Worm (Caenorhabditis elegans): ENCODE data around the gene amph-1.

The amph-1 gene

ce11 chrIV:9667084-9667483 is 19.4 kb upstream of the amph-1 start:
- TF ChIP-seq lsy-2 (tag; optimal IDR thresholded peaks at IDR 0.05) (peak; percentile 27), ceh-39 (tag; optimal IDR thresholded peaks at IDR 0.05) (peak; percentile 24), elt-3 (tag; optimal IDR thresholded peaks at IDR 0.05) (peak; percentile 4), elt-1 (tag; optimal IDR thresholded peaks at IDR 0.05; ENCODE audit: borderline replicate concordance, insufficient read depth) (peak; percentile 78), unc-62 (GFP tag; optimal IDR thresholded peaks at IDR 0.05) (peak; percentile 40), hlh-1 (tag; optimal IDR thresholded peaks at IDR 0.05) (no peak), mls-2 (tag; optimal IDR thresholded peaks at IDR 0.05) (no peak), ztf-11 (tag; optimal IDR thresholded peaks at IDR 0.05) (no peak), nhr-237 (tag; optimal IDR thresholded peaks at IDR 0.05) (peak; percentile 53), pha-4 (tag; optimal IDR thresholded peaks at IDR 0.05) (peak; percentile 50)

- no peak for TF ChIP-seq nhr-28 (tag; optimal IDR thresholded peaks at IDR 0.05)
- no peak for TF ChIP-seq ceh-39 (tag; optimal IDR thresholded peaks at IDR 0.05)
- no peak for TF ChIP-seq nhr-76 (tag; optimal IDR thresholded peaks at IDR 0.05)
- TF ChIP-seq pha-4 (tag; optimal IDR thresholded peaks at IDR 0.05) = no peak
- TF ChIP-seq ces-1 (GFP tag; optimal IDR thresholded peaks at IDR 0.05) = peak; percentile 61
Observed at ce11 chrIV:9659999-9660398, 12.3 kb upstream of the amph-1 start.

DNA sequence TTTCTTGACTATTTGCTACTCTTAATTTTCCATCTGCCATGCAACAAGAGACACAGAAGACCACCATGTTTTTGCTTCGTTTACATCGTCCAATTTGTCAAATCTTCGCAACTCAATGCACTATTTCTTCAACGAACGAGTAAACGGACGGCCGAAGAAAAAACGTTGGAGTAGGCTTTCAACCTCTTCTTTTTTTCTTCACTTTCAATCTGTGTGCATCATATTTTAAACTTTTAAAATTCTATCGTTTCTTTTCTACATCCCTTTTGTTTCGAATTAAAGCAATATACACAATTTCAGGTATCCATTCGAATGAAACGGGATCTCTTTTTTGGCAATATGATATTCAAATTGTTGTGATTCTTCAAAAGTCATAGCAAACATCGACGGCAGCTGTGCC is 10.1 kb upstream of the amph-1 start, which contains the start of gene acc-1:
Gene acc-1 (plus strand): TSS at position 301 of the 400 bp plus-strand sequence.
- no peak for TF ChIP-seq nhr-237 (tag; optimal IDR thresholded peaks at IDR 0.05)

DNA sequence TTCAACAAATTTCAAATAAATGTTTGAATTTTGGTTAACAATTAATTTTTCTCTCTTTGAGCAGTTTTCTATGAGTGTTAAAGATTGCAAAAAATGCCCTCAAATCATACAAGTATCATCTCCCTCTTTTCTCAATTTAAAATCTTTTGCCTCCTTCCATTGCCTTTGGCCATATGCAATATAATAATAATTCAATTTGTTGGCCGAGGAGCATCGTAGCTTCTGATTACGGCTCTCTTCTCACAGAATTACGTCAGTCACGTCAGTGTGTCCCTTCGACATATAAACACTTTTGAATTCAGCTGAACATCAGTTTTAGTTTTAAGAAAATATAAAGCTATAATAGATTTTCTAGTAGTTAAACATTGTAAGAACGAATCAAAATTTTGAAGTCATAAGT is 7.9 kb upstream of the amph-1 start:
- TF ChIP-seq ces-1 (GFP tag; optimal IDR thresholded peaks at IDR 0.05) = peak; percentile 92
- no peak for TF ChIP-seq mab-5 (tag; optimal IDR thresholded peaks at IDR 0.05)
- TF ChIP-seq ceh-39 (tag; optimal IDR thresholded peaks at IDR 0.05) = no peak
- no peak for TF ChIP-seq nhr-2 (tag; optimal IDR thresholded peaks at IDR 0.05)
- TF ChIP-seq nhr-237 (tag; optimal IDR thresholded peaks at IDR 0.05) = no peak
- TF ChIP-seq blmp-1 (tag; optimal IDR thresholded peaks at IDR 0.05) = no peak
- no peak for TF ChIP-seq ham-2 (GFP tag; optimal IDR thresholded peaks at IDR 0.05)

DNA sequence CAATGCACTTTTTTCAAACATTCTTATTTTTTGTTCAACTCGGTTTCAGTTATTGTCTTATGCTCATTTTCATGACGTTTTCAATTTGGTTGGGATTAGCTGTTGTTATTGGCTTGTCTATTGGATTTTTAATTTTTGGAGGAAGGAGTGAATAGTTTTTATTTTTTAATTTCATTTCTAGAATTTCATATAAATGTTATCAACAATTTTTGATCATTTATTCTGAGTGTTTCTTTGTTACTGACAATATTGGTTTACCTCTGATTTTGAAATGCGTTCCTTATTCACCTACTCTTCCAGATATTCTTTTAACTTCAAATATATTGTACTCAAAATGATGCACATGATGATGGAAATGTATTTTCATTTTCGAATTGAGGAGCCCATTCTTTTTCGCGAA is 6.3 kb upstream of the amph-1 start, which contains the start of gene F58G6.7:
Gene F58G6.7 (plus strand): TSS at position 301 of the 400 bp plus-strand sequence.
- TF ChIP-seq elt-1 (tag; optimal IDR thresholded peaks at IDR 0.05; ENCODE audit: borderline replicate concordance, insufficient read depth) (no peak), mab-5 (tag; optimal IDR thresholded peaks at IDR 0.05) (no peak), elt-3 (tag; optimal IDR thresholded peaks at IDR 0.05) (no peak), lin-13 (tag; optimal IDR thresholded peaks at IDR 0.05) (no peak), tbx-8 (GFP tag; optimal IDR thresholded peaks at IDR 0.05) (no peak), nhr-28 (tag; optimal IDR thresholded peaks at IDR 0.05) (no peak), blmp-1 (tag; optimal IDR thresholded peaks at IDR 0.05) (no peak), bed-3 (GFP tag; optimal IDR thresholded peaks at IDR 0.05) (no peak), sem-2 (GFP tag; optimal IDR thresholded peaks at IDR 0.05) (no peak), mep-1 (tag; optimal IDR thresholded peaks at IDR 0.05) (no peak)

- TF ChIP-seq tbx-8 (GFP tag; optimal IDR thresholded peaks at IDR 0.05) (no peak), drap-1 (GFP tag; optimal IDR thresholded peaks at IDR 0.05) (no peak), ceh-39 (tag; optimal IDR thresholded peaks at IDR 0.05) (no peak)
Observed at ce11 chrIV:9653184-9653583, 5.5 kb upstream of the amph-1 start, which contains the start of gene F58G6.3. Gene F58G6.3 (plus strand): TSS chrIV:9653535.

ce11 chrIV:9651234-9651633 is 3.6 kb upstream of the amph-1 start, which contains the start of gene chca-1:
Gene chca-1 (plus strand): TSS chrIV:9651394.
- TF ChIP-seq mls-2 (tag; optimal IDR thresholded peaks at IDR 0.05) (no peak), ceh-39 (tag; optimal IDR thresholded peaks at IDR 0.05) (no peak), ces-1 (GFP tag; optimal IDR thresholded peaks at IDR 0.05) (no peak), M03D4.4 (tag; optimal IDR thresholded peaks at IDR 0.05) (no peak), tbx-8 (GFP tag; optimal IDR thresholded peaks at IDR 0.05) (no peak), blmp-1 (tag; optimal IDR thresholded peaks at IDR 0.05) (no peak), elt-3 (tag; optimal IDR thresholded peaks at IDR 0.05) (no peak), nhr-237 (tag; optimal IDR thresholded peaks at IDR 0.05) (no peak), lin-13 (tag; optimal IDR thresholded peaks at IDR 0.05) (no peak), nhr-76 (tag; optimal IDR thresholded peaks at IDR 0.05) (no peak), sptf-1 (tag; optimal IDR thresholded peaks at IDR 0.05) (no peak), sem-2 (GFP tag; optimal IDR thresholded peaks at IDR 0.05) (no peak), nhr-12 (tag; optimal IDR thresholded peaks at IDR 0.05) (no peak), unc-62 (GFP tag; optimal IDR thresholded peaks at IDR 0.05) (no peak), unc-39 (tag; optimal IDR thresholded peaks at IDR 0.05) (no peak), elt-1 (tag; optimal IDR thresholded peaks at IDR 0.05; ENCODE audit: borderline replicate concordance, insufficient read depth) (no peak), snpc-4 (tag; optimal IDR thresholded peaks at IDR 0.05) (no peak), lsy-2 (tag; optimal IDR thresholded peaks at IDR 0.05) (no peak)

All from whole organism, mixed stage, embryonic.